Fruit fly (Drosophila melanogaster) whole organism, pupa: ENCODE measurements around the gene mTerf5.

Source experiments
- CG12605 ChIP-seq: fragments of 200-800 bp; sonication (Bioruptor generic); IDR thresholded peaks from 2 replicates; pipeline ENCODE4 v1.3.6; 2022; ENCODE audit warnings: missing biosample characterization, missing genetic modification characterization
- CG34367 ChIP-seq: fragments of 200-800 bp; sonication (Bioruptor generic); optimal IDR thresholded peaks from 2 replicates; lab custom pipeline; 2018; ENCODE audit warnings: missing biosample characterization, mild to moderate bottlenecking, missing genetic modification characterization
- gl ChIP-seq: fragments of 200-800 bp; sonication (Bioruptor generic); optimal IDR thresholded peaks from 2 replicates; lab custom pipeline; 2018; ENCODE audit warnings: missing biosample characterization, mild to moderate bottlenecking, missing genetic modification characterization

- no peak; the same call in 1 of the 2 replicates for TF ChIP-seq CG12605 (GFP tag; lab: Robert Waterston, UW)
- no peak for TF ChIP-seq gl (tag; lab: Kevin White, UChicago)
- no peak for TF ChIP-seq CG34367 (tag; lab: Kevin White, UChicago)
Observed at dm6 chr3R:18235879-18236278, 12.4 kb upstream of the mTerf5 start, which contains the start of gene repo.
